Worm (Caenorhabditis elegans) whole organism, late embryonic: Measurements from ENCODE around the gene T24H10.5.

Source experiments
- C08G9.2 ChIP-seq: sonication (generic microtip); optimal IDR thresholded peaks from 2 replicates; lab custom pipeline; 2016; ENCODE audit warnings: mild to moderate bottlenecking, missing genetic modification characterization, moderate library complexity, missing compliant biosample characterization
- C38D4.7 ChIP-seq: fragments of 200-800 bp; sonication (Bioruptor generic); optimal IDR thresholded peaks from 2 replicates; lab custom pipeline; 2018; ENCODE audit warnings: mild to moderate bottlenecking, missing genetic modification characterization, moderate library complexity, missing compliant biosample characterization
- T23F11.4 ChIP-seq: fragments of 200-800 bp; sonication (Bioruptor generic); optimal IDR thresholded peaks from 2 replicates; lab custom pipeline; 2018; ENCODE audit warnings: mild to moderate bottlenecking, missing genetic modification characterization, missing compliant biosample characterization
- ahr-1 ChIP-seq: sonication (generic microtip); optimal IDR thresholded peaks from 2 replicates; lab custom pipeline; 2016; ENCODE audit warnings: missing genetic modification characterization, missing compliant biosample characterization
- ama-1 ChIP-seq: fragments of 150-350 bp; optimal IDR thresholded peaks from 2 replicates; lab custom pipeline; 2014
- ceh-14 ChIP-seq: sonication (generic microtip); optimal IDR thresholded peaks from 2 replicates; lab custom pipeline; 2016; ENCODE audit warnings: missing genotype, missing genetic modification characterization, missing compliant biosample characterization
- ceh-30 ChIP-seq: fragments of 150-350 bp; optimal IDR thresholded peaks from 2 replicates; lab custom pipeline; 2014; ENCODE audit warnings: missing biosample characterization, missing genetic modification characterization
- ceh-31 ChIP-seq: sonication (generic microtip); optimal IDR thresholded peaks from 2 replicates; lab custom pipeline; 2016; ENCODE audit warnings: missing genetic modification characterization, missing compliant biosample characterization
- ceh-34 ChIP-seq: sonication (generic microtip); optimal IDR thresholded peaks from 2 replicates; lab custom pipeline; 2016; ENCODE audit warnings: mild to moderate bottlenecking, missing genetic modification characterization, missing compliant biosample characterization
- ceh-48 ChIP-seq: sonication (generic microtip); optimal IDR thresholded peaks from 2 replicates; lab custom pipeline; 2016; ENCODE audit warnings: missing genetic modification characterization, inconsistent platforms, missing compliant biosample characterization
- ceh-6 ChIP-seq: fragments of 200-800 bp; sonication (Bioruptor generic); optimal IDR thresholded peaks from 2 replicates; lab custom pipeline; 2018; ENCODE audit warnings: mild to moderate bottlenecking, missing genetic modification characterization, missing compliant biosample characterization
- ceh-9 ChIP-seq: sonication (generic microtip); optimal IDR thresholded peaks from 2 replicates; lab custom pipeline; 2016; ENCODE audit warnings: mild to moderate bottlenecking, missing genetic modification characterization, inconsistent platforms, missing compliant biosample characterization
- che-1 ChIP-seq: sonication (generic microtip); optimal IDR thresholded peaks from 2 replicates; lab custom pipeline; 2016; ENCODE audit warnings: mild to moderate bottlenecking, missing genetic modification characterization, missing compliant biosample characterization
- dmd-4 ChIP-seq: sonication (generic microtip); optimal IDR thresholded peaks from 2 replicates; lab custom pipeline; 2016; ENCODE audit warnings: borderline replicate concordance, missing genetic modification characterization, missing compliant biosample characterization
- dve-1 ChIP-seq: sonication (generic microtip); optimal IDR thresholded peaks from 2 replicates; lab custom pipeline; 2017; ENCODE audit warnings: antibody characterized with exemption, mild to moderate bottlenecking, missing genetic modification characterization, missing compliant biosample characterization
- elt-4 ChIP-seq: sonication (generic microtip); optimal IDR thresholded peaks from 2 replicates; lab custom pipeline; 2016; ENCODE audit warnings: missing genetic modification characterization, missing compliant biosample characterization
- ets-4 ChIP-seq: sonication (generic microtip); optimal IDR thresholded peaks from 2 replicates; lab custom pipeline; 2016; ENCODE audit warnings: missing genetic modification characterization, missing compliant biosample characterization
- eyg-1 ChIP-seq: sonication (generic microtip); optimal IDR thresholded peaks from 2 replicates; lab custom pipeline; 2016; ENCODE audit warnings: missing genotype, missing genetic modification characterization, missing compliant biosample characterization
- fkh-10 ChIP-seq: fragments of 150-350 bp; optimal IDR thresholded peaks from 2 replicates; lab custom pipeline; 2014; ENCODE audit warnings: missing biosample characterization, missing genetic modification reagents, missing genetic modification characterization
- hlh-30 ChIP-seq: sonication (generic microtip); optimal IDR thresholded peaks from 2 replicates; lab custom pipeline; 2017; ENCODE audit warnings: antibody characterized with exemption, missing genetic modification characterization, missing compliant biosample characterization; ENCODE audit not compliant: insufficient read depth
- hlh-6 ChIP-seq: sonication (generic microtip); optimal IDR thresholded peaks from 2 replicates; lab custom pipeline; 2016; ENCODE audit warnings: missing genotype, missing genetic modification characterization, missing compliant biosample characterization
- hlh-8 ChIP-seq: sonication (generic microtip); optimal IDR thresholded peaks from 2 replicates; lab custom pipeline; 2016; ENCODE audit warnings: missing genotype, missing genetic modification characterization, missing compliant biosample characterization
- lim-6 ChIP-seq: sonication (generic microtip); optimal IDR thresholded peaks from 2 replicates; lab custom pipeline; 2016; ENCODE audit warnings: missing genetic modification characterization, missing compliant biosample characterization
- lin-11 ChIP-seq: fragments of 200-800 bp; sonication (Bioruptor generic); optimal IDR thresholded peaks from 2 replicates; lab custom pipeline; 2018; ENCODE audit warnings: mild to moderate bottlenecking, missing genetic modification characterization, missing compliant biosample characterization
- mec-3 ChIP-seq: sonication (generic microtip); optimal IDR thresholded peaks from 2 replicates; lab custom pipeline; 2016; ENCODE audit warnings: borderline replicate concordance, missing genetic modification characterization, missing compliant biosample characterization
- npax-4 ChIP-seq: sonication (generic microtip); optimal IDR thresholded peaks from 2 replicates; lab custom pipeline; 2016; ENCODE audit warnings: missing genetic modification characterization, missing compliant biosample characterization
- odd-2 ChIP-seq: sonication (generic microtip); optimal IDR thresholded peaks from 2 replicates; lab custom pipeline; 2017; ENCODE audit warnings: antibody characterized with exemption, mild to moderate bottlenecking, missing genetic modification characterization, missing compliant biosample characterization
- pat-9 ChIP-seq: fragments of 200-800 bp; sonication (Bioruptor generic); optimal IDR thresholded peaks from 2 replicates; lab custom pipeline; 2018; ENCODE audit warnings: mild to moderate bottlenecking, missing genetic modification characterization, moderate library complexity, missing compliant biosample characterization
- pax-1 ChIP-seq: fragments of 150-350 bp; optimal IDR thresholded peaks from 2 replicates; lab custom pipeline; 2014; ENCODE audit warnings: missing biosample characterization, missing genetic modification characterization
- pha-2 ChIP-seq: sonication (generic microtip); optimal IDR thresholded peaks from 2 replicates; lab custom pipeline; 2017; ENCODE audit warnings: mild to moderate bottlenecking, missing genetic modification characterization, missing compliant biosample characterization
- pqm-1 ChIP-seq: sonication (generic microtip); optimal IDR thresholded peaks from 2 replicates; lab custom pipeline; 2016; ENCODE audit warnings: missing genetic modification characterization, missing compliant biosample characterization
- ref-2 ChIP-seq: sonication (generic microtip); optimal IDR thresholded peaks from 2 replicates; lab custom pipeline; 2016; ENCODE audit warnings: missing genetic modification characterization, missing compliant biosample characterization
- rnt-1 ChIP-seq: sonication (generic microtip); optimal IDR thresholded peaks from 2 replicates; lab custom pipeline; 2016; ENCODE audit warnings: missing genetic modification characterization, missing compliant biosample characterization
- sox-2 ChIP-seq: fragments of 200-800 bp; sonication (Bioruptor generic); IDR thresholded peaks from 2 replicates; pipeline ENCODE4 v1.3.6; 2022; ENCODE audit warnings: missing genetic modification reagents, missing genetic modification characterization, missing compliant biosample characterization
- sox-4 ChIP-seq: sonication (generic microtip); optimal IDR thresholded peaks from 2 replicates; lab custom pipeline; 2017; ENCODE audit warnings: mild to moderate bottlenecking, missing genetic modification characterization, inconsistent platforms, missing compliant biosample characterization
- ttx-3 ChIP-seq: sonication (generic microtip); optimal IDR thresholded peaks from 2 replicates; lab custom pipeline; 2016; ENCODE audit warnings: missing genetic modification reagents, missing genetic modification characterization, missing compliant biosample characterization
- unc-3 ChIP-seq, 2 experiments: fragments of 200-800 bp in 1 of 2; sonication (Bioruptor generic) in 1 of 2; sonication (generic microtip) in 1 of 2; conservative IDR thresholded peaks in 1 of 2; optimal IDR thresholded peaks in 1 of 2; 2 replicates each; pipeline versions ENCODE4 v1.3.6 to Lab custom; 2016 to 2022; ENCODE audit warnings: missing compliant biosample characterization in 2 of 2, missing genetic modification characterization in 2 of 2, missing genetic modification reagents in 1 of 2
- unc-86 ChIP-seq: sonication (generic microtip); optimal IDR thresholded peaks from 2 replicates; lab custom pipeline; 2016; ENCODE audit warnings: missing genetic modification characterization, missing compliant biosample characterization
- zip-5 ChIP-seq: sonication (generic microtip); optimal IDR thresholded peaks from 2 replicates; lab custom pipeline; 2016; ENCODE audit warnings: missing genetic modification characterization, missing compliant biosample characterization

The T24H10.5 gene

DNA sequence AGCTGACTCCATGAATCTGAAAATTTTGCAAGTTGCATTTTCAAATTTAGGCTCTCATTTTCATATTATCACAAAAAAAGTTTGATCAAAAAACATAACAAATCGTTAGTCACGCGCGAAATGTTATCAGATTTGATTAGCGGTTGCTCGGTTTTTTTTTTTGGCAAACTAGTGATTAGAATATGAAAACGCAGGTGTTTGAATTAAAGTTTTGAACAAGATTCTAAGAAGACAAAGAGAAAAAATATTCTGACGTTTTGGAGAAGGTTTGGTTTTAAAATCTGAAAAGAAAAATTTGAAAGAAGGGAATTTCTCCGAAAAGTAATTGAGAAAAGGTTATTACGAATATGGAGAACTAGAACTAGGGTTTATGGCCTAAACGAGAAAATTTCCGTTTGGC lies 43.5 kb downstream of the T24H10.5 start:
- TF ChIP-seq odd-2 (tag; lab: Kevin White, UChicago), result no peak
- TF ChIP-seq lim-6 (tag; lab: Kevin White, UChicago), result no peak
- TF ChIP-seq rnt-1 (tag; lab: Kevin White, UChicago), result no peak
- TF ChIP-seq elt-4 (tag; lab: Kevin White, UChicago), result no peak
- no peak for TF ChIP-seq hlh-6
- TF ChIP-seq ttx-3 (tag; lab: Kevin White, UChicago), result no peak
- TF ChIP-seq pax-1 (tag; lab: Kevin White, UChicago), result no peak
- no peak for TF ChIP-seq fkh-10 (GFP tag; lab: Kevin White, UChicago)
- TF ChIP-seq hlh-8, result no peak
- TF ChIP-seq dve-1, result no peak
- TF ChIP-seq ref-2 (tag; lab: Kevin White, UChicago), result no peak
- TF ChIP-seq ahr-1 (tag; lab: Kevin White, UChicago), result no peak
- no peak for TF ChIP-seq che-1
- TF ChIP-seq sox-2 (GFP tag; lab: Robert Waterston, UW), result no peak
- TF ChIP-seq unc-3 (GFP tag; conservative IDR thresholded peaks at IDR 0.05; lab: Robert Waterston, UW), result no peak
- TF ChIP-seq unc-3 (tag; optimal IDR thresholded peaks at IDR 0.05; lab: Kevin White, UChicago), result no peak

DNA sequence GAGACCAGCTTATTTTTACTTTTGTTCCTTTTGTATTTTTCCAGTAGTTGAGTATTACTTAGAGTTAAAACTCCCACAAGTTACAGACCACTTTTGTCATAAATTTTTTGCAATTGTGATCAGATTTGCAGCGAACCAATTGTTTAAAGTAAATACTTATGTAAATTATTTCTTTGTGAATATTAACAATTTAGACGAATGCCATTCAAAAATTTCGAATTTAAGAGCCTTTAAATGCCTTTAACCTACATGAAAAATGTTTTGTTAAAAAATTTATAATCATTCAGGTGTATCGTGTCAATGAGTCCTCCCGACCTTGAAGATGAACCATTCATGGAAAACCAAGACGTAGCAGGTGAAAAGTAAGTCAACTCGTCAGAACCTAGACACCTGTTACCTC lies 45.1 kb downstream of the T24H10.5 start, which contains the start of gene W07A12.4:
W07A12.4 (plus strand) TSS at position 301 of the 400 bp plus-strand sequence.
- TF ChIP-seq ceh-9 (tag; lab: Kevin White, UChicago) (no peak), C38D4.7 (GFP tag; lab: Kevin White, UChicago) (no peak), ama-1 (lab: Kevin White, UChicago) (no peak), hlh-30 (tag; lab: Kevin White, UChicago) (no peak), ceh-31 (tag; lab: Kevin White, UChicago) (no peak), C08G9.2 (tag; lab: Kevin White, UChicago) (no peak), pqm-1 (tag; lab: Kevin White, UChicago) (no peak), zip-5 (tag; lab: Kevin White, UChicago) (no peak), T23F11.4 (GFP tag; lab: Kevin White, UChicago) (no peak)

ce11 chrII:9148079-9148478 lies 47.2 kb downstream of the T24H10.5 start:
- no peak for TF ChIP-seq lin-11
- no peak for TF ChIP-seq lim-6 (tag; lab: Kevin White, UChicago)

DNA sequence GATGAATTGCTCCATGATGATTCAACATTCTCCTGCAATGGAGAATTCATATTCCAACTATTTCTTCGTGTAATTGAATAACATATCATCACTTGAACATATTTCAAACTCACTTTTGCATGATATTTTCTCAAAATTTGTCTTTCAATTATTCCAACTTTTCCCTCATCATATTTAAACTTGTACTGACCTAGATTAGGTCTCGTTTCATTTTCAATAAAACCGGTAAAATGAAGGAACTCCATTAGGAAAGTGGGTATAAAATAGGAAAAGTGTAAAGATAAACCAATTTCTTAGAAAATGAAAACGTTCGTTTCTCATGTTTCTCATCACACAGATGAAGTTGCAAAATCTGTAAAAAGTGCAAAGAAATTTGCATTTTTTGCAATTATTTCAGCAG lies 51.3 kb downstream of the T24H10.5 start, which contains the start of gene col-78:
col-78 (plus strand) TSS at position 301 of the 400 bp plus-strand sequence.
- TF ChIP-seq eyg-1 (tag; lab: Kevin White, UChicago), result no peak
- no peak for TF ChIP-seq ceh-14
- TF ChIP-seq pat-9 (tag; lab: Kevin White, UChicago), result no peak
- no peak for TF ChIP-seq sox-4 (tag; lab: Kevin White, UChicago)
- TF ChIP-seq unc-86, result no peak
- TF ChIP-seq zip-5 (tag; lab: Kevin White, UChicago), result no peak
- TF ChIP-seq ceh-34 (tag; lab: Kevin White, UChicago), result no peak
- TF ChIP-seq ceh-30 (tag; lab: Kevin White, UChicago), result no peak
- no peak for TF ChIP-seq ets-4 (tag; lab: Kevin White, UChicago)
- no peak for TF ChIP-seq ceh-6 (GFP tag; lab: Kevin White, UChicago)
- no peak for TF ChIP-seq ref-2 (tag; lab: Kevin White, UChicago)
- TF ChIP-seq npax-4, result no peak
- TF ChIP-seq dmd-4 (tag; lab: Kevin White, UChicago), result no peak
- no peak for TF ChIP-seq mec-3 (tag; lab: Kevin White, UChicago)
- TF ChIP-seq pha-2 (tag; lab: Kevin White, UChicago), result no peak
- TF ChIP-seq ceh-48, result no peak
- no peak for TF ChIP-seq lin-11
